Worm (Caenorhabditis elegans): ENCODE results near the gene B0547.2.

DNA sequence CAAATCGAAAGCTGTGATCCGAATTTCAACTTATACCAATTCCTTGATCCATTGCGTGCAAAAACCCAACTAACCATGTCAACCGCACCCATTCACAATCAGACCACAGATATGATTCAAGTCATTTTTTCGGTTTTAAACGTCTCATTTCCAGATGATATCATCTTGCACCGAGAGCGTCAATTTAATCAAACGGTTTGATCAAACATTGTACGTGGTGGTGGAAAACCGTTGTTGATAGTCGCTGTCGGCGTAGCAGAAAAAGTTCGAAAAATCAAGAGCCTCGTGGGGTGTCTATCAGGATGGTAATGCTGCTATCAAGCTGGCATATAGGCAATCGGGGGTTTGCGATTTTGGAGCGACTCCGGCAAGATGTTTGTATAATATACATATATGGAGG is 13.1 kb downstream of the B0547.2 start:
- TF ChIP-seq lin-13 (tag; optimal IDR thresholded peaks at IDR 0.05) (no peak), bed-3 (GFP tag; optimal IDR thresholded peaks at IDR 0.05) (no peak), mep-1 (tag; optimal IDR thresholded peaks at IDR 0.05) (no peak), ceh-43 (GFP tag; optimal IDR thresholded peaks at IDR 0.05) (no peak), mls-2 (tag; optimal IDR thresholded peaks at IDR 0.05) (no peak), nhr-2 (tag; optimal IDR thresholded peaks at IDR 0.05) (no peak), ceh-39 (tag; optimal IDR thresholded peaks at IDR 0.05) (no peak)
